Fruit fly (Drosophila melanogaster) whole organism: Measurements from ENCODE around the gene CG9582.

Experiments
- CG8478 ChIP-seq: fragments of >200 bp; optimal IDR thresholded peaks from 2 replicates; lab custom pipeline; 2018; ENCODE audit warnings: inconsistent platforms
- Dll ChIP-seq: fragments of >200 bp; optimal IDR thresholded peaks from 2 replicates; lab custom pipeline; 2017
- usp ChIP-seq: fragments of >200 bp; optimal IDR thresholded peaks from 2 replicates; lab custom pipeline; 2017; ENCODE audit warnings: missing biosample characterization, missing genetic modification characterization, mixed read lengths

dm6 chr2L:8974506-8974905, 57.1 kb downstream of the CG9582 start:
- TF ChIP-seq CG8478 (lab: Kevin White, UChicago) (no peak), Dll (lab: Kevin White, UChicago) (no peak), usp (GFP tag; lab: Kevin White, UChicago) (no peak)
